Worm (Caenorhabditis elegans) whole organism, young adult: ENCODE measurements around the gene cyn-10.

Source experiments
- F37B4.10 ChIP-seq: fragments of 200-800 bp; sonication (Bioruptor generic); IDR thresholded peaks from 2 replicates; pipeline ENCODE4 v1.3.6; 2022; ENCODE audit warnings: missing genetic modification characterization, missing compliant biosample characterization
- F49E8.2 ChIP-seq: sonication (generic microtip); optimal IDR thresholded peaks from 3 replicates; lab custom pipeline; 2017; ENCODE audit warnings: missing genetic modification characterization, mild to moderate bottlenecking, missing compliant biosample characterization, antibody characterized with exemption, moderate library complexity; ENCODE audit not compliant: insufficient read depth
- Y67H2A.10 ChIP-seq: fragments of 200-800 bp; sonication (Bioruptor generic); conservative IDR thresholded peaks from 2 replicates; pipeline ENCODE4 v1.3.6; 2022; ENCODE audit warnings: missing genetic modification reagents, missing genetic modification characterization, missing compliant biosample characterization
- bed-1 ChIP-seq: fragments of 200-800 bp; sonication (Bioruptor generic); IDR thresholded peaks from 2 replicates; pipeline ENCODE4 v1.3.6; 2022; ENCODE audit warnings: missing genetic modification reagents, missing genetic modification characterization, missing compliant biosample characterization
- nhr-27 ChIP-seq: fragments of 200-800 bp; sonication (Bioruptor generic); optimal IDR thresholded peaks from 2 replicates; lab custom pipeline; 2018; ENCODE audit warnings: mild to moderate bottlenecking, missing genetic modification characterization, moderate library complexity, missing compliant biosample characterization
- pha-4 ChIP-seq: fragments of 150-350 bp; sonication (generic microtip); optimal IDR thresholded peaks from 2 replicates; lab custom pipeline; 2014; ENCODE audit warnings: missing biosample characterization, missing genetic modification reagents, missing genetic modification characterization
- somi-1 ChIP-seq: fragments of 200-800 bp; sonication (Bioruptor generic); optimal IDR thresholded peaks from 2 replicates; lab custom pipeline; 2018; ENCODE audit warnings: mild to moderate bottlenecking, missing genetic modification characterization, missing compliant biosample characterization
- ztf-28 ChIP-seq: fragments of 200-800 bp; sonication (Bioruptor generic); IDR thresholded peaks from 2 replicates; pipeline ENCODE4 v1.3.6; 2022; ENCODE audit warnings: missing genetic modification reagents, missing genetic modification characterization, missing compliant biosample characterization

DNA sequence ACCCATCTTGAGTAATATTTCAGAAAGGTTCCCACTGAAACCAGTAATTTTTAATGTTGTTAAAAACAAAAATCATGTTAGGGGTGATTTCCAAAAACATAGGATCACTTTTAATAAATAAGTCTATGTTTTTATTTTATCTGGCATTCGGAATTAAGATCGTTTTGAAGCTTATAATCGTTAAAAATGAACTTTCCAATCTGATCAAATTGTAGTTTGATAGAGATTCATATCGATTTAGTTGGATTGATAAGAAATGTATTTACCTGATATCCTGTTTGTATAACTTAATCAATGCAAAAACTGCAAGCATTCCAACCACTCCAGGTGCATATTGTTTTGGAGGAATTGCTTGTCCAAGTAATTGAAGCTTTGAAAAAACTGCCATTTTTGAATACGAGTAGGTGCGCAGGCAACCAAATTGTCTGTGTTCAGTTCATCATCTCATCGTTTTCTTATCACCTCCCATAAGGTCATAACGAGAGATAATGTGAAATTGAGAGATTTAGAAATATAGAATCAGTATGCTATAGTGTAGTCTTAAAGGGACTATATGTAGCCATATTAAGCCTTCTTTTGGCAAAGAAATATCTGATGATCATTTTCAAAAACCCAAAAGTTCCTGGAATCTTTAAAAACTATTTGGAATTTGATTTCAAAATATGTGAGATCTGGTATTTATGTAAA lies 25.7 kb downstream of the cyn-10 start, which contains the start of gene pmp-2:
- TF ChIP-seq Y67H2A.10 (GFP tag; lab: Robert Waterston, UW) (no peak), F49E8.2 (tag; lab: Kevin White, UChicago) (no peak), F37B4.10 (GFP tag; lab: Robert Waterston, UW) (no peak), pha-4 (no peak), nhr-27 (tag; lab: Kevin White, UChicago) (no peak), bed-1 (GFP tag; lab: Robert Waterston, UW) (no peak), ztf-28 (GFP tag; lab: Robert Waterston, UW) (no peak), somi-1 (GFP tag; lab: Kevin White, UChicago) (no peak)
